Worm (Caenorhabditis elegans): Measurements from ENCODE around the gene F27D9.2.
"Not testable (repeated sequence)": the region's sequence is repeated elsewhere in the genome, so short reads cannot be mapped to it uniquely, and the experiment has no call there.

The F27D9.2 gene

ce11 chrX:7655469-7656003 is 17.3 kb upstream of the F27D9.2 start:
- TF ChIP-seq T22C8.4 (GFP tag; IDR thresholded peaks at IDR 0.05) (no peak), ztf-29 (GFP tag; IDR thresholded peaks at IDR 0.05) (no peak), ref-1 (GFP tag; conservative IDR thresholded peaks at IDR 0.05) (no peak), cog-1 (tag; optimal IDR thresholded peaks at IDR 0.05) (no peak), tab-1 (GFP tag; IDR thresholded peaks at IDR 0.05) (no peak), flt-1 (GFP tag; IDR thresholded peaks at IDR 0.05) (no peak), ztf-23 (GFP tag; IDR thresholded peaks at IDR 0.05) (no peak), med-1 (GFP tag; optimal IDR thresholded peaks at IDR 0.05; ENCODE audit: insufficient read depth) (no peak), klf-2 (GFP tag; conservative IDR thresholded peaks at IDR 0.05) (no peak)

ce11 chrX:7656875-7657274 is 15.9 kb upstream of the F27D9.2 start, which contains the start of gene F27D9.12:
TSS of gene F27D9.12 (minus strand) at chrX:7656975.
- TF ChIP-seq cog-1 (tag; optimal IDR thresholded peaks at IDR 0.05) (no peak), flt-1 (GFP tag; IDR thresholded peaks at IDR 0.05) (no peak), ref-1 (GFP tag; conservative IDR thresholded peaks at IDR 0.05) (no peak), ztf-29 (GFP tag; IDR thresholded peaks at IDR 0.05) (no peak), klf-2 (GFP tag; conservative IDR thresholded peaks at IDR 0.05) (no peak), ztf-23 (GFP tag; IDR thresholded peaks at IDR 0.05) (no peak), med-1 (GFP tag; optimal IDR thresholded peaks at IDR 0.05; ENCODE audit: insufficient read depth) (no peak), T22C8.4 (GFP tag; IDR thresholded peaks at IDR 0.05) (no peak), tab-1 (GFP tag; IDR thresholded peaks at IDR 0.05) (no peak)

- no peak for TF ChIP-seq ref-1 (GFP tag; conservative IDR thresholded peaks at IDR 0.05)
Measured at ce11 chrX:7659591-7660433, 13.0 kb upstream of the F27D9.2 start.

ce11 chrX:7660919-7661557 is 11.8 kb upstream of the F27D9.2 start, which contains the start of gene pcca-1:
TSS of gene pcca-1 (minus strand) at chrX:7660986.
- TF ChIP-seq ztf-23 (GFP tag; IDR thresholded peaks at IDR 0.05), result peak; percentile 14; the same call in 1 of the 2 replicates
- TF ChIP-seq med-1 (GFP tag; optimal IDR thresholded peaks at IDR 0.05; ENCODE audit: insufficient read depth), result no peak

ce11 chrX:7661628-7662027 is 11.2 kb upstream of the F27D9.2 start:
- no peak for TF ChIP-seq ref-1 (GFP tag; conservative IDR thresholded peaks at IDR 0.05)
- TF ChIP-seq ztf-23 (GFP tag; IDR thresholded peaks at IDR 0.05), result no peak
- TF ChIP-seq med-1 (GFP tag; optimal IDR thresholded peaks at IDR 0.05; ENCODE audit: insufficient read depth), result no peak
- TF ChIP-seq cog-1 (tag; optimal IDR thresholded peaks at IDR 0.05), result no peak
- TF ChIP-seq tab-1 (GFP tag; IDR thresholded peaks at IDR 0.05), result no peak
- TF ChIP-seq T22C8.4 (GFP tag; IDR thresholded peaks at IDR 0.05), result no peak
- TF ChIP-seq flt-1 (GFP tag; IDR thresholded peaks at IDR 0.05), result no peak
- no peak for TF ChIP-seq ztf-29 (GFP tag; IDR thresholded peaks at IDR 0.05)
- no peak for TF ChIP-seq klf-2 (GFP tag; conservative IDR thresholded peaks at IDR 0.05)

- TF ChIP-seq T22C8.4 (GFP tag; IDR thresholded peaks at IDR 0.05), result no peak
- TF ChIP-seq flt-1 (GFP tag; IDR thresholded peaks at IDR 0.05), result no peak
- TF ChIP-seq ztf-29 (GFP tag; IDR thresholded peaks at IDR 0.05), result no peak
- no peak for TF ChIP-seq med-1 (GFP tag; optimal IDR thresholded peaks at IDR 0.05; ENCODE audit: insufficient read depth)
- TF ChIP-seq ztf-23 (GFP tag; IDR thresholded peaks at IDR 0.05), result no peak
- no peak for TF ChIP-seq klf-2 (GFP tag; conservative IDR thresholded peaks at IDR 0.05)
Measured at ce11 chrX:7662532-7662931, 10.3 kb upstream of the F27D9.2 start.

ce11 chrX:7664419-7664818 is 8.4 kb upstream of the F27D9.2 start:
- TF ChIP-seq med-1 (GFP tag; optimal IDR thresholded peaks at IDR 0.05; ENCODE audit: insufficient read depth), result no peak
- TF ChIP-seq ztf-29 (GFP tag; IDR thresholded peaks at IDR 0.05), result no peak
- TF ChIP-seq tab-1 (GFP tag; IDR thresholded peaks at IDR 0.05), result no peak
- no peak for TF ChIP-seq cog-1 (tag; optimal IDR thresholded peaks at IDR 0.05)
- no peak for TF ChIP-seq klf-2 (GFP tag; conservative IDR thresholded peaks at IDR 0.05)
- TF ChIP-seq ref-1 (GFP tag; conservative IDR thresholded peaks at IDR 0.05), result no peak
- no peak for TF ChIP-seq ztf-23 (GFP tag; IDR thresholded peaks at IDR 0.05)
- no peak for TF ChIP-seq flt-1 (GFP tag; IDR thresholded peaks at IDR 0.05)
- TF ChIP-seq T22C8.4 (GFP tag; IDR thresholded peaks at IDR 0.05), result no peak

- TF ChIP-seq tab-1, ztf-29, T22C8.4 (GFP tag; IDR thresholded peaks at IDR 0.05): not testable (repeated sequence)
Measured at ce11 chrX:7664819-7665218, 8.0 kb upstream of the F27D9.2 start, which contains the start of gene dhs-29. TSS of gene dhs-29 (minus strand) at chrX:7664919.

ce11 chrX:7665401-7665800 is 7.4 kb upstream of the F27D9.2 start:
- TF ChIP-seq tab-1 (GFP tag; IDR thresholded peaks at IDR 0.05) (no peak), med-1 (GFP tag; optimal IDR thresholded peaks at IDR 0.05; ENCODE audit: insufficient read depth) (no peak), ztf-23 (GFP tag; IDR thresholded peaks at IDR 0.05) (no peak), ref-1 (GFP tag; conservative IDR thresholded peaks at IDR 0.05) (no peak), klf-2 (GFP tag; conservative IDR thresholded peaks at IDR 0.05) (no peak), flt-1 (GFP tag; IDR thresholded peaks at IDR 0.05) (no peak), cog-1 (tag; optimal IDR thresholded peaks at IDR 0.05) (no peak), ztf-29 (GFP tag; IDR thresholded peaks at IDR 0.05) (no peak), T22C8.4 (GFP tag; IDR thresholded peaks at IDR 0.05) (no peak)

Measured in whole organism, midembryonic.